Worm (Caenorhabditis elegans): ENCODE data around the gene nep-8.

nep-8 gene

DNA sequence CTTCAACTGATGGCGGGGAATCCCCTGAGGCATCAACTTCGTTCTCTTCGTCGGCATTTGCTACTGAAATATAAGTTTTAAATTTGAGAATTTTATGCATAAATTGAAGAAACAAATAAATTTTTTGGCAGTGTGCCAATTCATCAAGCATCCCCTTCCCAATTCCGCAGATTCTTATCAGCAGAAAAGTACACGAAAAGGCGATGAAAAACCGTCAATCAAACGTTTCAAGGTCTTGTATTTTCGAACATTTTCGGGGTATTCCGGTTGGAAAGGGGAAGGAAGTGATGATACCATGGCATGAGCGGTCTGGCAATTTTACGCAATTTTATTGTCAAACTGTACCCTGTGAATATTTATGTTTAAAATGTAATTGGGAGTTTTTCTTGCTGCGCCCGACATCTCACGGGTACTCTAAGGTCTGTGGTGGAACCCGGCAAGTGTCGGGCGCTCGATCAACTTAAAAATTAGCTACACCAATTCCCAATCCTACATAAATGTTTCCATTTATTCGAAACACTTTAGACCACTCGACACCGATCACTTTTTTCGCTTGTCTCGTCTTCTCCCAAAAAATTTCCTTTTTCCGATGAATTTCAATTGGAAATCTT, 31.4 kb downstream of the nep-8 start:
- TF ChIP-seq ceh-18 (tag; optimal IDR thresholded peaks at IDR 0.05) (no peak), nfya-1 (tag; optimal IDR thresholded peaks at IDR 0.05) (no peak), hlh-8 (tag; optimal IDR thresholded peaks at IDR 0.05) (no peak)

DNA sequence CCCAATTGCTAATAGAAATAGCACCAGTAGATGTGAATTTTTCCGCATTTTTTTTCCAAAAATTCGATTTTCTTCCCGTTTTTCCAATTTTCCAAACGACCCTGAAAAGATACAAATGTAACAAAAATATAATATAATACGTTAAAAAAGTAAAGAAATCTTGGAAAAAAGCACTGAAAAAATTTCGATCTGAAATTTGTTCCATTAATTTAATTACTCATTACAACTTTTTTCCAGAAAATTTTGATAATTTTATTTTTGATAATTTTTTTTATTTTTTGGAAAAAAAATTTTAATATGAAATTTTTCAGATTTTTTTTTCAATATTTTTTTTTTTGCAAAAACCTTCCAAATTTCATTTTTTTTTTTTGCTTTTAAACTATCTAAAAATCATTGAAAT, 32.8 kb downstream of the nep-8 start, which contains the start of gene skpo-2:
Gene skpo-2, minus strand, starts transcription at position 101 of the 400 bp plus-strand sequence.
- TF ChIP-seq lim-6 (tag; optimal IDR thresholded peaks at IDR 0.05) (no peak), K02D7.2 (tag; optimal IDR thresholded peaks at IDR 0.05) (no peak), odd-2 (tag; optimal IDR thresholded peaks at IDR 0.05) (no peak), tbx-7 (tag; optimal IDR thresholded peaks at IDR 0.05) (no peak), fkh-10 (GFP tag; optimal IDR thresholded peaks at IDR 0.05) (no peak), ceh-22 (tag; optimal IDR thresholded peaks at IDR 0.05) (no peak), hlh-8 (tag; optimal IDR thresholded peaks at IDR 0.05) (no peak), ceh-48 (tag; optimal IDR thresholded peaks at IDR 0.05) (no peak), syd-9 (tag; optimal IDR thresholded peaks at IDR 0.05) (no peak), hlh-15 (tag; optimal IDR thresholded peaks at IDR 0.05) (no peak)

DNA sequence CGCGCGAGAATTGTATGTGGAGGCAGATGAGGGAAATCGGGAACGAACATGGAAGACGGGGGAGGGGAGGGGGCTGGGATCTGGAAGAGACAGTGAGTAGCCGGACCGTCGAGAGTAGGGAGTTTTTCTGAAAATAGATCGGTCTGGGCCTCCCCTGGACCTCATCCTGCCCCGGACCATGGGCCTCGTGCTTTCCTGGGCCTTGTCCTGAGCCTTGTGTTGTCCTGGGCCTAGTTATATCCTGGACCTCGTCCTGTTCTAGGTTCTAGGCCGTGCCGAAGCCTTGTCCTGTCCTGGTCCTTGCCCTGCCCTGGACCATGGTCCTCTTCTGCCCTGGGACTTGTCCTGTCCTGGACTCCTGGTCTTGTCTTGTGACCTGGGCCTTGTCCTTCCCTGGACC, 33.8 kb downstream of the nep-8 start:
- no peak for TF ChIP-seq elt-4 (tag; optimal IDR thresholded peaks at IDR 0.05)
- no peak for TF ChIP-seq hlh-8 (tag; optimal IDR thresholded peaks at IDR 0.05)
- TF ChIP-seq ceh-2 (tag; optimal IDR thresholded peaks at IDR 0.05) = no peak
- no peak for TF ChIP-seq gmeb-2 (tag; optimal IDR thresholded peaks at IDR 0.05)
- TF ChIP-seq pat-9 (tag; optimal IDR thresholded peaks at IDR 0.05) = no peak
- TF ChIP-seq pros-1 (tag; optimal IDR thresholded peaks at IDR 0.05) = no peak
- TF ChIP-seq ceh-9 (tag; optimal IDR thresholded peaks at IDR 0.05) = no peak
- TF ChIP-seq unc-86 (tag; optimal IDR thresholded peaks at IDR 0.05) = no peak
- TF ChIP-seq ceh-14 (tag; optimal IDR thresholded peaks at IDR 0.05) = no peak
- TF ChIP-seq ceh-6 (GFP tag; optimal IDR thresholded peaks at IDR 0.05) = no peak
- TF ChIP-seq elt-2 (tag; optimal IDR thresholded peaks at IDR 0.05) = no peak
- TF ChIP-seq dmd-4 (tag; optimal IDR thresholded peaks at IDR 0.05; ENCODE audit: borderline replicate concordance) = no peak
- TF ChIP-seq F13H6.1 (tag; optimal IDR thresholded peaks at IDR 0.05) = no peak

DNA sequence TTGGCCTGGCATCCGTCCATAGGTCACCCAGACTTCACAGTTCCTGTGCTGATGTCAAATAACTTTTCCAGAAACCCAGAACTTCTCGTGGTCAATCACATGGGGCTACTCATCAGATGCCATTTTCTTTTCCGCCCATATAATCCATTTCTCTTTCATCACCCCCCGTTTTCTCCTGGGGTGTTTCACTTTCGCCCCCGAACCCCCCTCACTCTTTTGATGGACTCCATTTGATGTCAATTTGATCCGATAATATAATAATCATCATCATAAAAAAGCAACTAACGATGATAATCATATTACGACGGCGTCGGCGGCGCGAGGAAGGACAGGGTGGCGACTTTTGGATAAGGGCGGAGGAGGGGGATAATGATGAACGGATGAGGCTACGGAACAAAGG, 34.6 kb downstream of the nep-8 start:
- TF ChIP-seq unc-86 (tag; optimal IDR thresholded peaks at IDR 0.05) (no peak), ceh-30 (tag; optimal IDR thresholded peaks at IDR 0.05) (no peak), che-1 (tag; optimal IDR thresholded peaks at IDR 0.05) (no peak), unc-3 (GFP tag; conservative IDR thresholded peaks at IDR 0.05) (no peak), unc-3 (tag; optimal IDR thresholded peaks at IDR 0.05) (no peak), ceh-2 (tag; optimal IDR thresholded peaks at IDR 0.05) (no peak), pros-1 (tag; optimal IDR thresholded peaks at IDR 0.05) (no peak)

DNA sequence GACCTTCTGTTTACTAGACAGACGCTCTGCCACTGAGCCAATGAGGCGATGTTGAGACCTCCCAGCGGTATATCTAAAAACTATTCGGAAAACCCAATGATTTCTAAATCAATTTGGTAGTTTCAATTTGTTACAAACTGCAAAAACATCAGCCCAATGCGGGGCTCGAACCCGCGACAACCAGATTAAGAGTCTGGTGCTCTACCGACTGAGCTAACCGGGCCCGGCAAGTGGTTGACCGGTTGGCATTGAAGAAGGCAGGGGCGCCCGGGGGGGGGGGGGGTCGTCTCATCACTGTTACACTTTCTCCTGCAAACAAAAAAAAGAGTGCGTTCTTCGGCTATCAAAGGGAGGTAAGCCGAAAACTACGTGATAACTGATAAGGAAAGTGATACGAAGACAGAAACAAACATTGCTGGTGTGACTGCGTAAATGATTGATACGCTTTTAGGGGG, 35.6 kb downstream of the nep-8 start:
- TF ChIP-seq npax-4 (tag; optimal IDR thresholded peaks at IDR 0.05) (no peak), F13H6.1 (tag; optimal IDR thresholded peaks at IDR 0.05) (no peak), ref-2 (tag; optimal IDR thresholded peaks at IDR 0.05) (no peak), unc-3 (GFP tag; conservative IDR thresholded peaks at IDR 0.05) (peak; percentile 56; the same call in 1 of the 2 replicates), unc-3 (tag; optimal IDR thresholded peaks at IDR 0.05) (no peak), ceh-31 (tag; optimal IDR thresholded peaks at IDR 0.05) (no peak), T23F11.4 (GFP tag; optimal IDR thresholded peaks at IDR 0.05) (peak; percentile 26), pat-9 (tag; optimal IDR thresholded peaks at IDR 0.05) (peak; percentile 29), ceh-22 (tag; optimal IDR thresholded peaks at IDR 0.05) (no peak), madf-2 (tag; optimal IDR thresholded peaks at IDR 0.05) (peak; percentile 19), ceh-2 (tag; optimal IDR thresholded peaks at IDR 0.05) (peak; percentile 40), ceh-14 (tag; optimal IDR thresholded peaks at IDR 0.05) (peak; percentile 47), pha-2 (tag; optimal IDR thresholded peaks at IDR 0.05) (peak; percentile 56), nfya-1 (tag; optimal IDR thresholded peaks at IDR 0.05) (no peak), lin-11 (tag; optimal IDR thresholded peaks at IDR 0.05) (peak; percentile 15), ceh-18 (tag; optimal IDR thresholded peaks at IDR 0.05) (no peak), Y22D7AL.16 (tag; optimal IDR thresholded peaks at IDR 0.05) (peak; percentile 42), unc-42 (tag; optimal IDR thresholded peaks at IDR 0.05) (no peak), hlh-13 (GFP tag; optimal IDR thresholded peaks at IDR 0.05) (peak; percentile 48), ahr-1 (tag; optimal IDR thresholded peaks at IDR 0.05) (no peak), nhr-232 (tag; optimal IDR thresholded peaks at IDR 0.05) (no peak), odd-2 (tag; optimal IDR thresholded peaks at IDR 0.05) (no peak), fkh-10 (GFP tag; optimal IDR thresholded peaks at IDR 0.05) (no peak), sdc-2 (tag; optimal IDR thresholded peaks at IDR 0.05) (peak; percentile 44), ets-4 (tag; optimal IDR thresholded peaks at IDR 0.05) (no peak), hlh-30 (tag; optimal IDR thresholded peaks at IDR 0.05; ENCODE audit: insufficient read depth) (no peak), che-1 (tag; optimal IDR thresholded peaks at IDR 0.05) (peak; percentile 63), lim-6 (tag; optimal IDR thresholded peaks at IDR 0.05) (no peak)

All from whole organism, late embryonic.